Worm (Caenorhabditis elegans) whole organism, late embryonic: ENCODE data around the gene ZK550.6.

Source experiments
- K09A11.1 ChIP-seq: sonication (generic microtip); optimal IDR thresholded peaks from 2 replicates; lab custom pipeline; 2017; ENCODE audit warnings: antibody characterized with exemption, mild to moderate bottlenecking, missing genetic modification characterization, missing compliant biosample characterization; ENCODE audit not compliant: insufficient read depth
- Y22D7AL.16 ChIP-seq: sonication (generic microtip); optimal IDR thresholded peaks from 2 replicates; lab custom pipeline; 2016; ENCODE audit warnings: missing genetic modification characterization, missing compliant biosample characterization
- ama-1 ChIP-seq: fragments of 150-350 bp; optimal IDR thresholded peaks from 2 replicates; lab custom pipeline; 2014
- ceh-9 ChIP-seq: sonication (generic microtip); optimal IDR thresholded peaks from 2 replicates; lab custom pipeline; 2016; ENCODE audit warnings: mild to moderate bottlenecking, missing genetic modification characterization, inconsistent platforms, missing compliant biosample characterization
- che-1 ChIP-seq: sonication (generic microtip); optimal IDR thresholded peaks from 2 replicates; lab custom pipeline; 2016; ENCODE audit warnings: mild to moderate bottlenecking, missing genetic modification characterization, missing compliant biosample characterization
- dmd-4 ChIP-seq: sonication (generic microtip); optimal IDR thresholded peaks from 2 replicates; lab custom pipeline; 2016; ENCODE audit warnings: borderline replicate concordance, missing genetic modification characterization, missing compliant biosample characterization
- ets-4 ChIP-seq: sonication (generic microtip); optimal IDR thresholded peaks from 2 replicates; lab custom pipeline; 2016; ENCODE audit warnings: missing genetic modification characterization, missing compliant biosample characterization
- hlh-30 ChIP-seq: sonication (generic microtip); optimal IDR thresholded peaks from 2 replicates; lab custom pipeline; 2017; ENCODE audit warnings: antibody characterized with exemption, missing genetic modification characterization, missing compliant biosample characterization; ENCODE audit not compliant: insufficient read depth
- nhr-11 ChIP-seq: fragments of 150-350 bp; optimal IDR thresholded peaks from 2 replicates; lab custom pipeline; 2014; ENCODE audit warnings: missing biosample characterization, missing genetic modification characterization
- pqm-1 ChIP-seq: sonication (generic microtip); optimal IDR thresholded peaks from 2 replicates; lab custom pipeline; 2016; ENCODE audit warnings: missing genetic modification characterization, missing compliant biosample characterization
- unc-86 ChIP-seq: sonication (generic microtip); optimal IDR thresholded peaks from 2 replicates; lab custom pipeline; 2016; ENCODE audit warnings: missing genetic modification characterization, missing compliant biosample characterization

DNA sequence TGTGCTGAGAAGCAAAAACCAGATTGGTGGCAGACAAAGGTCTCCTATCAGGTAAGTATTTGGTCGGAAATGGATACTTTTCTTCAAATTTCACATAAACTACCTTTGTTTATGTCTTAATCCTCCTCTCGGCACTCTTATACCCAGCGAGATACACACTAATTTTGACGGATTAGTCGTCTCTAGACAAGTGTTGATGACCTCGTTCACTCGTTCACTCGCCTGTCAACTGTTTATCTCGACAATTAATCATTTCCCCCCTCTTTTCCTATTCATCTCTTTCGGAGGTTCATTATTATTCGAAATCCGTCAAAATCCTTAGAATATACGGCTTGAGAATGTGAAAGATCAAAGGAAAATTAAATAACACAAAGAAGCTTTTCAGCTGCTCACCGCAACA, 7.4 kb upstream of the ZK550.6 start:
- TF ChIP-seq ets-4 (tag; lab: Kevin White, UChicago), result no peak
- no peak for TF ChIP-seq nhr-11 (tag; lab: Kevin White, UChicago)
- TF ChIP-seq K09A11.1 (tag; lab: Kevin White, UChicago), result no peak
- no peak for TF ChIP-seq hlh-30 (tag; lab: Kevin White, UChicago)
- TF ChIP-seq ceh-9 (tag; lab: Kevin White, UChicago), result no peak
- no peak for TF ChIP-seq Y22D7AL.16 (tag; lab: Kevin White, UChicago)
- TF ChIP-seq unc-86 (tag; lab: Kevin White, UChicago), result no peak
- no peak for TF ChIP-seq dmd-4 (tag; lab: Kevin White, UChicago)
- no peak for TF ChIP-seq pqm-1 (tag; lab: Kevin White, UChicago)
- TF ChIP-seq che-1 (tag; lab: Kevin White, UChicago), result no peak
- TF ChIP-seq ama-1, result no peak
